Fruit fly (Drosophila melanogaster) whole organism, embryonic: ENCODE results near the gene stv.

Experiments
- Atf3 ChIP-seq: fragments of 200-800 bp; sonication (Bioruptor generic); optimal IDR thresholded peaks from 3 replicates; lab custom pipeline; 2016; ENCODE audit warnings: missing biosample characterization, missing genetic modification characterization
- Bdp1 ChIP-seq: fragments of 200-800 bp; sonication (Bioruptor generic); optimal IDR thresholded peaks from 3 replicates; lab custom pipeline; 2016; ENCODE audit warnings: missing biosample characterization, missing genetic modification characterization
- CG10462 ChIP-seq: fragments of 200-800 bp; sonication (Bioruptor generic); optimal IDR thresholded peaks from 2 replicates; lab custom pipeline; 2016; ENCODE audit warnings: missing biosample characterization, missing genetic modification characterization
- CG10959 ChIP-seq: fragments of 200-800 bp; sonication (Bioruptor generic); IDR thresholded peaks from 2 replicates; pipeline ENCODE4 v1.3.6; 2022; ENCODE audit warnings: missing biosample characterization, missing genetic modification characterization
- CG11085 ChIP-seq: fragments of 200-800 bp; sonication (Bioruptor generic); IDR thresholded peaks from 2 replicates; pipeline ENCODE4 v1.3.6; 2022; ENCODE audit warnings: missing biosample characterization, missing genetic modification characterization
- CG11504 ChIP-seq: fragments of 200-800 bp; sonication (Bioruptor generic); optimal IDR thresholded peaks from 3 replicates; lab custom pipeline; 2019; ENCODE audit warnings: missing biosample characterization, mild to moderate bottlenecking, missing genetic modification characterization, moderate library complexity
- CG12071 ChIP-seq: fragments of 200-800 bp; sonication (Bioruptor generic); optimal IDR thresholded peaks from 3 replicates; lab custom pipeline; 2018; ENCODE audit warnings: missing biosample characterization, mild to moderate bottlenecking, missing genetic modification characterization
- CG14710 ChIP-seq: fragments of 200-800 bp; sonication (Bioruptor generic); optimal IDR thresholded peaks from 3 replicates; lab custom pipeline; 2019; ENCODE audit warnings: missing biosample characterization, mild to moderate bottlenecking, missing genetic modification characterization, moderate library complexity
- CG15073 ChIP-seq: fragments of 200-800 bp; sonication (Bioruptor generic); optimal IDR thresholded peaks from 2 replicates; lab custom pipeline; 2016; ENCODE audit warnings: missing biosample characterization, missing genetic modification characterization
- CG1602 ChIP-seq: fragments of 200-800 bp; sonication (Bioruptor generic); optimal IDR thresholded peaks from 3 replicates; lab custom pipeline; 2016; ENCODE audit warnings: missing biosample characterization, missing genetic modification characterization
- CG18011 ChIP-seq: fragments of 200-800 bp; sonication (Bioruptor generic); optimal IDR thresholded peaks from 2 replicates; lab custom pipeline; 2017; ENCODE audit warnings: missing biosample characterization, missing genetic modification characterization, mild to moderate bottlenecking, moderate library complexity, missing genotype
- CG18476 ChIP-seq: fragments of 200-800 bp; sonication (Bioruptor generic); optimal IDR thresholded peaks from 2 replicates; lab custom pipeline; 2016; ENCODE audit warnings: missing biosample characterization, mild to moderate bottlenecking, missing genetic modification characterization
- CG2129 ChIP-seq: fragments of 200-800 bp; sonication (Bioruptor generic); IDR thresholded peaks from 2 replicates; pipeline ENCODE4 v1.3.6; 2022; ENCODE audit warnings: missing biosample characterization, missing genetic modification characterization; ENCODE audit not compliant: partially characterized antibody
- CG2712 ChIP-seq: fragments of 200-800 bp; optimal IDR thresholded peaks from 3 replicates; lab custom pipeline; 2019; ENCODE audit warnings: missing biosample characterization, mild to moderate bottlenecking, missing genetic modification characterization, moderate library complexity
- CG5953 ChIP-seq: fragments of 200-800 bp; sonication (Bioruptor generic); IDR thresholded peaks from 2 replicates; pipeline ENCODE4 v1.3.6; 2022; ENCODE audit warnings: missing biosample characterization, missing genetic modification characterization
- CG7357 ChIP-seq: fragments of 200-800 bp; sonication (Bioruptor generic); IDR thresholded peaks from 3 replicates; pipeline ENCODE4 v1.3.6; 2022; ENCODE audit warnings: missing biosample characterization, missing genetic modification characterization
- CG8478 ChIP-seq: fragments of >200 bp; optimal IDR thresholded peaks from 2 replicates; lab custom pipeline; 2018
- Camta ChIP-seq: fragments of 200-800 bp; sonication (Bioruptor generic); optimal IDR thresholded peaks from 2 replicates; lab custom pipeline; 2016; ENCODE audit warnings: missing biosample characterization, missing genetic modification characterization
- D19A ChIP-seq: fragments of 200-800 bp; optimal IDR thresholded peaks from 3 replicates; lab custom pipeline; 2019; ENCODE audit warnings: missing biosample characterization, mild to moderate bottlenecking, missing genetic modification characterization, moderate library complexity
- HLH4C ChIP-seq: fragments of 200-800 bp; sonication (Bioruptor generic); IDR thresholded peaks from 3 replicates; pipeline ENCODE4 v1.3.6; 2022; ENCODE audit warnings: missing biosample characterization, missing genetic modification characterization; ENCODE audit not compliant: partially characterized antibody
- HLHmδ ChIP-seq: fragments of 200-800 bp; sonication (Bioruptor generic); optimal IDR thresholded peaks from 2 replicates; lab custom pipeline; 2018; ENCODE audit warnings: missing biosample characterization, mild to moderate bottlenecking, missing genetic modification characterization, moderate library complexity
- Hand ChIP-seq: fragments of 200-800 bp; sonication (Bioruptor generic); optimal IDR thresholded peaks from 2 replicates; lab custom pipeline; 2017; ENCODE audit warnings: mild to moderate bottlenecking, missing biosample characterization, missing genetic modification reagents, missing genetic modification characterization
- HmgD ChIP-seq: fragments of 200-800 bp; sonication (Bioruptor generic); optimal IDR thresholded peaks from 3 replicates; lab custom pipeline; 2016; ENCODE audit warnings: missing biosample characterization, missing genetic modification characterization
- Kr ChIP-seq: fragments of 200-800 bp; sonication (Bioruptor generic); optimal IDR thresholded peaks from 2 replicates; lab custom pipeline; 2017; ENCODE audit warnings: missing biosample characterization, mild to moderate bottlenecking, missing genetic modification characterization
- Lhr ChIP-seq: fragments of 200-800 bp; sonication (Bioruptor generic); optimal IDR thresholded peaks from 3 replicates; lab custom pipeline; 2017; ENCODE audit warnings: mild to moderate bottlenecking, missing biosample characterization, missing genetic modification reagents, missing genetic modification characterization
- Lpt ChIP-seq: fragments of >200 bp; optimal IDR thresholded peaks from 2 replicates; lab custom pipeline; 2018; ENCODE audit warnings: missing biosample characterization, missing genetic modification characterization
- MESR4 ChIP-seq: fragments of 200-800 bp; sonication (Bioruptor generic); optimal IDR thresholded peaks from 2 replicates; lab custom pipeline; 2018; ENCODE audit warnings: missing biosample characterization, mild to moderate bottlenecking, missing genetic modification characterization, moderate library complexity
- MTF-1 ChIP-seq: fragments of 200-800 bp; sonication (Bioruptor generic); optimal IDR thresholded peaks from 2 replicates; lab custom pipeline; 2018; ENCODE audit warnings: missing biosample characterization, mild to moderate bottlenecking, missing genetic modification characterization, borderline replicate concordance
- NC2β ChIP-seq: fragments of 200-800 bp; sonication (Bioruptor generic); optimal IDR thresholded peaks from 2 replicates; lab custom pipeline; 2016; ENCODE audit warnings: missing biosample characterization, missing genetic modification characterization
- NK7.1 ChIP-seq: fragments of 200-800 bp; sonication (Bioruptor generic); optimal IDR thresholded peaks from 3 replicates; lab custom pipeline; 2016; ENCODE audit warnings: missing biosample characterization, missing genetic modification characterization
- Ravus ChIP-seq: fragments of 200-800 bp; sonication (Bioruptor generic); IDR thresholded peaks from 2 replicates; pipeline ENCODE4 v1.3.6; 2022; ENCODE audit warnings: missing biosample characterization, missing genetic modification characterization
- Sox102F ChIP-seq: fragments of 200-800 bp; sonication (Bioruptor generic); optimal IDR thresholded peaks from 2 replicates; lab custom pipeline; 2018; ENCODE audit warnings: missing biosample characterization, mild to moderate bottlenecking, missing genetic modification characterization, moderate library complexity
- amos ChIP-seq: fragments of 200-800 bp; sonication (Bioruptor generic); IDR thresholded peaks from 2 replicates; pipeline ENCODE4 v1.3.6; 2022; ENCODE audit warnings: missing biosample characterization, missing genetic modification characterization; ENCODE audit not compliant: partially characterized antibody
- bbx ChIP-seq: fragments of 200-800 bp; sonication (Bioruptor generic); IDR thresholded peaks from 2 replicates; pipeline ENCODE4 v1.3.6; 2022; ENCODE audit warnings: missing biosample characterization, missing genetic modification characterization; ENCODE audit not compliant: partially characterized antibody
- dmrt11E ChIP-seq: fragments of 200-800 bp; sonication (Bioruptor generic); optimal IDR thresholded peaks from 3 replicates; lab custom pipeline; 2018; ENCODE audit warnings: missing biosample characterization, mild to moderate bottlenecking, missing genetic modification characterization, moderate library complexity
- dysf ChIP-seq: fragments of 200-800 bp; sonication (Bioruptor generic); IDR thresholded peaks from 3 replicates; pipeline ENCODE4 v1.3.6; 2022; ENCODE audit warnings: missing biosample characterization, missing genetic modification characterization
- exex ChIP-seq: fragments of 200-800 bp; sonication (Bioruptor generic); optimal IDR thresholded peaks from 4 replicates; lab custom pipeline; 2018; ENCODE audit warnings: missing biosample characterization, mild to moderate bottlenecking, missing genetic modification characterization, moderate library complexity
- gfzf ChIP-seq: fragments of 200-800 bp; sonication (Bioruptor generic); optimal IDR thresholded peaks from 2 replicates; lab custom pipeline; 2016; ENCODE audit warnings: missing biosample characterization, mild to moderate bottlenecking, missing genetic modification characterization, moderate library complexity
- lov ChIP-seq, 2 experiments: fragments of 200-800 bp in 1 of 2; fragments of >200 bp in 1 of 2; sonication (Bioruptor generic) in 1 of 2; IDR thresholded peaks in 1 of 2; optimal IDR thresholded peaks in 1 of 2; 2 replicates in 1 of 2; 3 replicates in 1 of 2; pipeline versions ENCODE4 v1.3.6 to Lab custom; 2017 to 2022; ENCODE audit warnings: missing biosample characterization in 1 of 2, missing genetic modification characterization in 1 of 2
- nom ChIP-seq: fragments of 200-800 bp; sonication (Bioruptor generic); optimal IDR thresholded peaks from 2 replicates; lab custom pipeline; 2017; ENCODE audit warnings: missing biosample characterization, missing genetic modification characterization, mild to moderate bottlenecking, moderate library complexity, missing genetic modification reagents
- odd ChIP-seq: fragments of 200-800 bp; sonication (Bioruptor generic); optimal IDR thresholded peaks from 2 replicates; lab custom pipeline; 2017; ENCODE audit warnings: missing biosample characterization, mild to moderate bottlenecking, missing genetic modification characterization
- prd ChIP-seq, 3 experiments: fragments of >200 bp in 2 of 3; fragments of 200-800 bp in 1 of 3; sonication (Bioruptor generic) in 1 of 3; optimal IDR thresholded peaks in 2 of 3; IDR thresholded peaks in 1 of 3; 2 replicates in 2 of 3; 3 replicates in 1 of 3; pipeline versions ENCODE4 v1.3.6 to Lab custom; 2017 to 2022; ENCODE audit warnings: missing biosample characterization in 1 of 3, missing genetic modification characterization in 1 of 3
- row ChIP-seq: fragments of 200-800 bp; sonication (Bioruptor generic); IDR thresholded peaks from 3 replicates; pipeline ENCODE4 v1.3.6; 2022; ENCODE audit warnings: missing biosample characterization, missing genetic modification characterization
- schlank ChIP-seq: fragments of 200-800 bp; sonication (Bioruptor generic); optimal IDR thresholded peaks from 2 replicates; lab custom pipeline; 2018; ENCODE audit warnings: missing biosample characterization, mild to moderate bottlenecking, missing genetic modification characterization
- seq ChIP-seq: fragments of 200-800 bp; sonication (Bioruptor generic); IDR thresholded peaks from 2 replicates; pipeline ENCODE4 v1.3.6; 2022; ENCODE audit warnings: missing biosample characterization, missing genetic modification characterization
- shn ChIP-seq: fragments of 200-800 bp; sonication (Bioruptor generic); optimal IDR thresholded peaks from 3 replicates; lab custom pipeline; 2016; ENCODE audit warnings: missing biosample characterization, missing genetic modification characterization
- sima ChIP-seq: fragments of 200-800 bp; sonication (Bioruptor generic); optimal IDR thresholded peaks from 2 replicates; lab custom pipeline; 2016; ENCODE audit warnings: missing biosample characterization, missing genetic modification characterization
- sr ChIP-seq: fragments of 200-800 bp; sonication (Bioruptor generic); IDR thresholded peaks from 3 replicates; pipeline ENCODE4 v1.3.6; 2022; ENCODE audit warnings: missing biosample characterization, missing genetic modification characterization
- tgo ChIP-seq: fragments of 200-800 bp; sonication (Bioruptor generic); IDR thresholded peaks from 3 replicates; pipeline ENCODE4 v1.3.6; 2022; ENCODE audit warnings: missing biosample characterization, missing genetic modification characterization
- wek ChIP-seq: fragments of 200-800 bp; sonication (Bioruptor generic); optimal IDR thresholded peaks from 3 replicates; lab custom pipeline; 2018; ENCODE audit warnings: missing biosample characterization, mild to moderate bottlenecking, missing genetic modification characterization, moderate library complexity
- zfh2 ChIP-seq: fragments of 200-800 bp; sonication (Bioruptor generic); optimal IDR thresholded peaks from 2 replicates; lab custom pipeline; 2016; ENCODE audit warnings: missing biosample characterization, missing genetic modification characterization

Gene stv

dm6 chr3L:13442400-13442799 lies 34.9 kb upstream of the stv start, which contains the start of gene cmb (continued):
- TF ChIP-seq prd (optimal IDR thresholded peaks at IDR 0.05; lab: Kevin White, UChicago) (no peak), prd (GFP tag; IDR thresholded peaks at IDR 0.05; lab: Robert Waterston, UW) (no peak), CG2129 (GFP tag; lab: Robert Waterston, UW) (no peak), Lpt (GFP tag; lab: Kevin White, UChicago) (no peak), Atf3 (GFP tag; lab: Kevin White, UChicago) (no peak), CG18476 (GFP tag; lab: Kevin White, UChicago) (no peak), CG11504 (no peak), CG14710 (peak; percentile 76), tgo (GFP tag; lab: Robert Waterston, UW) (no peak), CG15073 (GFP tag; lab: Kevin White, UChicago) (no peak), exex (tag; lab: Kevin White, UChicago) (no peak), seq (GFP tag; lab: Robert Waterston, UW) (no peak), shn (GFP tag; lab: Kevin White, UChicago) (no peak), NK7.1 (no peak), Camta (no peak), CG10462 (GFP tag; lab: Kevin White, UChicago) (no peak), Lhr (GFP tag; lab: Kevin White, UChicago) (peak; percentile 17), nom (GFP tag; lab: Kevin White, UChicago) (peak; percentile 93), CG1602 (GFP tag; lab: Kevin White, UChicago) (no peak), lov (optimal IDR thresholded peaks at IDR 0.05; lab: Kevin White, UChicago) (no peak), lov (GFP tag; IDR thresholded peaks at IDR 0.05; lab: Robert Waterston, UW) (no peak), Ravus (GFP tag; lab: Robert Waterston, UW) (no peak), Hand (GFP tag; lab: Kevin White, UChicago) (no peak), schlank (tag; lab: Kevin White, UChicago) (no peak), CG18011 (GFP tag; lab: Kevin White, UChicago) (no peak), zfh2 (no peak), Bdp1 (GFP tag; lab: Kevin White, UChicago) (no peak), D19A (tag; lab: Kevin White, UChicago) (no peak), NC2β (GFP tag; lab: Kevin White, UChicago) (no peak), MTF-1 (GFP tag; lab: Kevin White, UChicago) (no peak), HmgD (no peak), odd (GFP tag; lab: Kevin White, UChicago) (no peak), CG7357 (GFP tag; lab: Robert Waterston, UW) (no peak), MESR4 (GFP tag; lab: Kevin White, UChicago) (peak; percentile 42), sima (GFP tag; lab: Kevin White, UChicago) (no peak), HLHmδ (no peak), gfzf (GFP tag; lab: Kevin White, UChicago) (peak; percentile 55), amos (no peak), row (GFP tag; lab: Robert Waterston, UW) (peak; percentile 38; the same call in 1 of the 3 replicates), Kr (GFP tag; lab: Kevin White, UChicago) (no peak), wek (GFP tag; lab: Kevin White, UChicago) (no peak), HLH4C (GFP tag; lab: Robert Waterston, UW) (no peak), CG10959 (GFP tag; lab: Robert Waterston, UW) (no peak), sr (GFP tag; lab: Robert Waterston, UW) (no peak), CG2712 (tag; lab: Kevin White, UChicago) (peak; percentile 47), CG11085 (no peak), CG12071 (GFP tag; lab: Kevin White, UChicago) (no peak), CG5953 (GFP tag; lab: Robert Waterston, UW) (no peak), Sox102F (GFP tag; lab: Kevin White, UChicago) (no peak), CG8478 (no peak), dysf (GFP tag; lab: Robert Waterston, UW) (no peak), bbx (GFP tag; lab: Robert Waterston, UW) (no peak), dmrt11E (tag; lab: Kevin White, UChicago) (no peak)
